Fruit fly (Drosophila melanogaster) whole organism, embryonic: ENCODE measurements around the gene BtbVII.

ENCODE experiments used
- Asciz ChIP-seq: fragments of 200-800 bp; sonication (Bioruptor generic); optimal IDR thresholded peaks from 2 replicates; lab custom pipeline; 2017; ENCODE audit warnings: missing biosample characterization, mild to moderate bottlenecking, missing genetic modification characterization, missing genetic modification reagents
- B-H1 ChIP-seq: fragments of 200-800 bp; sonication (Bioruptor generic); IDR thresholded peaks from 3 replicates; pipeline ENCODE4 v1.3.6; 2022; ENCODE audit warnings: missing biosample characterization, missing genetic modification characterization
- B-H2 ChIP-seq: fragments of 200-800 bp; sonication (Bioruptor generic); optimal IDR thresholded peaks from 2 replicates; lab custom pipeline; 2018; ENCODE audit warnings: missing biosample characterization, mild to moderate bottlenecking, missing genetic modification characterization
- CG10431 ChIP-seq: fragments of 200-800 bp; sonication (Bioruptor generic); optimal IDR thresholded peaks from 3 replicates; lab custom pipeline; 2018; ENCODE audit warnings: missing biosample characterization, mild to moderate bottlenecking, missing genetic modification characterization
- CG11560 ChIP-seq: fragments of 200-800 bp; sonication (Bioruptor generic); IDR thresholded peaks from 3 replicates; pipeline ENCODE4 v1.3.6; 2022; ENCODE audit warnings: missing biosample characterization, missing genetic modification characterization
- CG12942 ChIP-seq: fragments of 200-800 bp; sonication (Bioruptor generic); optimal IDR thresholded peaks from 3 replicates; lab custom pipeline; 2016; ENCODE audit warnings: missing biosample characterization, missing genetic modification characterization
- CG13296 ChIP-seq: fragments of 200-800 bp; sonication (Bioruptor generic); optimal IDR thresholded peaks from 3 replicates; lab custom pipeline; 2018; ENCODE audit warnings: missing biosample characterization, mild to moderate bottlenecking, missing genetic modification characterization
- CG14014 ChIP-seq: fragments of 200-800 bp; sonication (Bioruptor generic); IDR thresholded peaks from 2 replicates; pipeline ENCODE4 v1.3.6; 2022; ENCODE audit warnings: missing biosample characterization, missing genetic modification characterization
- CG16863 ChIP-seq: fragments of 200-800 bp; sonication (Bioruptor generic); optimal IDR thresholded peaks from 3 replicates; lab custom pipeline; 2016; ENCODE audit warnings: missing biosample characterization, missing genetic modification characterization
- CG17912 ChIP-seq: fragments of 200-800 bp; sonication (Bioruptor generic); optimal IDR thresholded peaks from 2 replicates; lab custom pipeline; 2018; ENCODE audit warnings: missing biosample characterization, mild to moderate bottlenecking, missing genetic modification characterization
- CG18011 ChIP-seq: fragments of 200-800 bp; sonication (Bioruptor generic); optimal IDR thresholded peaks from 2 replicates; lab custom pipeline; 2017; ENCODE audit warnings: missing biosample characterization, missing genetic modification characterization, mild to moderate bottlenecking, moderate library complexity, missing genotype
- CG32772 ChIP-seq: fragments of 200-800 bp; sonication (Bioruptor generic); IDR thresholded peaks from 2 replicates; pipeline ENCODE4 v1.3.6; 2022; ENCODE audit warnings: missing biosample characterization, missing genetic modification characterization
- CG33557 ChIP-seq: fragments of 200-800 bp; sonication (Bioruptor generic); optimal IDR thresholded peaks from 2 replicates; lab custom pipeline; 2019; ENCODE audit warnings: missing biosample characterization, mild to moderate bottlenecking, missing genetic modification characterization, moderate library complexity
- CG8478 ChIP-seq: fragments of >200 bp; optimal IDR thresholded peaks from 2 replicates; lab custom pipeline; 2018
- CG9215 ChIP-seq: fragments of 200-800 bp; sonication (Bioruptor generic); IDR thresholded peaks from 2 replicates; pipeline ENCODE4 v1.3.6; 2022; ENCODE audit warnings: missing biosample characterization, missing genetic modification characterization
- E2f1 ChIP-seq: fragments of 200-800 bp; sonication (Bioruptor generic); IDR thresholded peaks from 2 replicates; pipeline ENCODE4 v1.3.6; 2022; ENCODE audit warnings: missing biosample characterization, missing genetic modification characterization
- Eip74EF ChIP-seq, 2 experiments: fragments of 200-800 bp in 1 of 2; fragments of >200 bp in 1 of 2; sonication (Bioruptor generic) in 1 of 2; optimal IDR thresholded peaks; 2 replicates each; lab custom pipeline; 2017 to 2019; ENCODE audit warnings: missing biosample characterization in 2 of 2, missing genetic modification characterization in 2 of 2, mild to moderate bottlenecking in 1 of 2, moderate library complexity in 1 of 2
- Fer3 ChIP-seq: fragments of 200-800 bp; sonication (Bioruptor generic); optimal IDR thresholded peaks from 2 replicates; lab custom pipeline; 2018; ENCODE audit warnings: missing biosample characterization, mild to moderate bottlenecking, missing genetic modification characterization, moderate library complexity
- H2.0 ChIP-seq: fragments of 200-800 bp; sonication (Bioruptor generic); IDR thresholded peaks from 2 replicates; pipeline ENCODE4 v1.3.6; 2022; ENCODE audit warnings: missing biosample characterization, missing genetic modification characterization
- HLH3B ChIP-seq: fragments of 200-800 bp; sonication (Bioruptor generic); IDR thresholded peaks from 2 replicates; pipeline ENCODE4 v1.3.6; 2022; ENCODE audit warnings: missing biosample characterization, missing genetic modification characterization
- Hey ChIP-seq: fragments of 200-800 bp; sonication (Bioruptor generic); optimal IDR thresholded peaks from 3 replicates; lab custom pipeline; 2018; ENCODE audit warnings: missing biosample characterization, mild to moderate bottlenecking, missing genetic modification characterization
- Kr ChIP-seq: fragments of 200-800 bp; sonication (Bioruptor generic); optimal IDR thresholded peaks from 2 replicates; lab custom pipeline; 2017; ENCODE audit warnings: missing biosample characterization, mild to moderate bottlenecking, missing genetic modification characterization
- Lhr ChIP-seq: fragments of 200-800 bp; sonication (Bioruptor generic); optimal IDR thresholded peaks from 3 replicates; lab custom pipeline; 2017; ENCODE audit warnings: mild to moderate bottlenecking, missing biosample characterization, missing genetic modification reagents, missing genetic modification characterization
- Med ChIP-seq: fragments of 200-800 bp; sonication (Bioruptor generic); peaks from one replicate; lab custom pipeline; 2016; ENCODE audit warnings: missing biosample characterization, missing genetic modification characterization, mild to moderate bottlenecking, inconsistent platforms, moderate library complexity
- Mrtf ChIP-seq: fragments of 200-800 bp; sonication (Bioruptor generic); IDR thresholded peaks from 3 replicates; pipeline ENCODE4 v1.3.6; 2022; ENCODE audit warnings: missing biosample characterization, missing genetic modification characterization
- Myb ChIP-seq: fragments of 200-800 bp; sonication (Bioruptor generic); optimal IDR thresholded peaks from 2 replicates; lab custom pipeline; 2016; ENCODE audit warnings: missing biosample characterization, missing genetic modification characterization
- NK7.1 ChIP-seq: fragments of 200-800 bp; sonication (Bioruptor generic); optimal IDR thresholded peaks from 3 replicates; lab custom pipeline; 2016; ENCODE audit warnings: missing biosample characterization, missing genetic modification characterization
- Taf1 ChIP-seq: fragments of 200-800 bp; sonication (Bioruptor generic); IDR thresholded peaks from 2 replicates; pipeline ENCODE4 v1.3.6; 2022; ENCODE audit warnings: missing biosample characterization, missing genetic modification characterization
- aop ChIP-seq: fragments of 200-800 bp; sonication (Bioruptor generic); IDR thresholded peaks from 2 replicates; pipeline ENCODE4 v1.3.6; 2022; ENCODE audit warnings: missing biosample characterization, missing genetic modification characterization
- ash1 ChIP-seq: fragments of 200-800 bp; sonication (Bioruptor generic); optimal IDR thresholded peaks from 2 replicates; lab custom pipeline; 2018; ENCODE audit warnings: missing biosample characterization, mild to moderate bottlenecking, missing genetic modification characterization
- az2 ChIP-seq: fragments of 200-800 bp; sonication (Bioruptor generic); optimal IDR thresholded peaks from 3 replicates; lab custom pipeline; 2016; ENCODE audit warnings: missing biosample characterization, missing genetic modification characterization
- bbx ChIP-seq: fragments of 200-800 bp; sonication (Bioruptor generic); IDR thresholded peaks from 2 replicates; pipeline ENCODE4 v1.3.6; 2022; ENCODE audit warnings: missing biosample characterization, missing genetic modification characterization; ENCODE audit not compliant: partially characterized antibody
- br ChIP-seq: fragments of >200 bp; optimal IDR thresholded peaks from 2 replicates; lab custom pipeline; 2017
- bsh ChIP-seq, 2 experiments: fragments of 200-800 bp; sonication (Bioruptor generic); optimal IDR thresholded peaks; 2 replicates each; lab custom pipeline; 2017 to 2018; ENCODE audit warnings: mild to moderate bottlenecking in 2 of 2, missing biosample characterization in 2 of 2, missing genetic modification characterization in 2 of 2, moderate library complexity in 1 of 2
- croc ChIP-seq: fragments of 200-800 bp; sonication (Bioruptor generic); conservative IDR thresholded peaks from 3 replicates; pipeline ENCODE4 v1.3.6; 2022; ENCODE audit warnings: missing biosample characterization, missing genetic modification characterization
- cwo ChIP-seq: fragments of 200-800 bp; sonication (Bioruptor generic); optimal IDR thresholded peaks from 3 replicates; lab custom pipeline; 2017; ENCODE audit warnings: missing biosample characterization, missing genetic modification characterization, mild to moderate bottlenecking, moderate library complexity, missing genetic modification reagents
- grau ChIP-seq: fragments of 200-800 bp; optimal IDR thresholded peaks from 3 replicates; lab custom pipeline; 2019; ENCODE audit warnings: missing biosample characterization, mild to moderate bottlenecking, missing genetic modification characterization, moderate library complexity
- grn ChIP-seq: fragments of 200-800 bp; sonication (Bioruptor generic); optimal IDR thresholded peaks from 3 replicates; lab custom pipeline; 2017; ENCODE audit warnings: missing biosample characterization, missing genetic modification characterization
- kah ChIP-seq: fragments of 200-800 bp; sonication (Bioruptor generic); optimal IDR thresholded peaks from 2 replicates; lab custom pipeline; 2018; ENCODE audit warnings: missing biosample characterization, mild to moderate bottlenecking, missing genetic modification characterization
- lbe ChIP-seq: fragments of 200-800 bp; sonication (Bioruptor generic); optimal IDR thresholded peaks from 2 replicates; lab custom pipeline; 2016; ENCODE audit warnings: missing biosample characterization, mild to moderate bottlenecking, missing genetic modification characterization
- nerfin-1 ChIP-seq: fragments of 200-800 bp; sonication (Bioruptor generic); optimal IDR thresholded peaks from 3 replicates; lab custom pipeline; 2019; ENCODE audit warnings: missing biosample characterization, mild to moderate bottlenecking, missing genetic modification characterization, moderate library complexity
- nom ChIP-seq: fragments of 200-800 bp; sonication (Bioruptor generic); optimal IDR thresholded peaks from 2 replicates; lab custom pipeline; 2017; ENCODE audit warnings: missing biosample characterization, missing genetic modification characterization, mild to moderate bottlenecking, moderate library complexity, missing genetic modification reagents
- org-1 ChIP-seq: fragments of 200-800 bp; sonication (Bioruptor generic); optimal IDR thresholded peaks from 2 replicates; lab custom pipeline; 2017; ENCODE audit warnings: missing biosample characterization, missing genetic modification characterization
- pb ChIP-seq: fragments of 200-800 bp; sonication (Bioruptor generic); optimal IDR thresholded peaks from 3 replicates; lab custom pipeline; 2016; ENCODE audit warnings: missing biosample characterization, missing genetic modification characterization
- repo ChIP-seq: fragments of 200-800 bp; sonication (Bioruptor generic); optimal IDR thresholded peaks from 2 replicates; lab custom pipeline; 2016; ENCODE audit warnings: missing biosample characterization, missing genetic modification characterization
- sens ChIP-seq: fragments of 200-800 bp; sonication (Bioruptor generic); peaks from one replicate; lab custom pipeline; 2016; ENCODE audit warnings: missing biosample characterization, missing genetic modification characterization
- sens-2 ChIP-seq: fragments of 200-800 bp; sonication (Bioruptor generic); IDR thresholded peaks from 2 replicates; pipeline ENCODE4 v1.3.6; 2022; ENCODE audit warnings: missing biosample characterization, missing genetic modification characterization
- shn ChIP-seq: fragments of 200-800 bp; sonication (Bioruptor generic); optimal IDR thresholded peaks from 3 replicates; lab custom pipeline; 2016; ENCODE audit warnings: missing biosample characterization, missing genetic modification characterization
- so ChIP-seq: fragments of 200-800 bp; sonication (Bioruptor generic); IDR thresholded peaks from 3 replicates; pipeline ENCODE4 v1.3.6; 2022; ENCODE audit warnings: missing biosample characterization, missing genetic modification characterization
- sug ChIP-seq: fragments of 200-800 bp; optimal IDR thresholded peaks from 2 replicates; lab custom pipeline; 2019; ENCODE audit warnings: missing biosample characterization, mild to moderate bottlenecking, missing genetic modification characterization, moderate library complexity
- vnd ChIP-seq: fragments of 200-800 bp; sonication (Bioruptor generic); IDR thresholded peaks from 3 replicates; pipeline ENCODE4 v1.3.6; 2022; ENCODE audit warnings: missing biosample characterization, missing genetic modification characterization; ENCODE audit not compliant: partially characterized antibody
- zen ChIP-seq: fragments of 200-800 bp; sonication (Bioruptor generic); optimal IDR thresholded peaks from 3 replicates; lab custom pipeline; 2018; ENCODE audit warnings: missing biosample characterization, mild to moderate bottlenecking, missing genetic modification characterization, moderate library complexity

BtbVII gene

dm6 chr3L:3194059-3194458 lies 45.6 kb downstream of the BtbVII start (continued):
- TF ChIP-seq Hey (tag; lab: Kevin White, UChicago) (no peak), shn (no peak), bsh (GFP tag; optimal IDR thresholded peaks at IDR 0.05; lab: Kevin White, UChicago) (peak; percentile 96 to 97), B-H2 (GFP tag; lab: Kevin White, UChicago) (peak; percentile 58), nom (peak; percentile 62), H2.0 (GFP tag; lab: Robert Waterston, UW) (peak; percentile 90), org-1 (GFP tag; lab: Kevin White, UChicago) (peak; percentile 87), E2f1 (GFP tag; lab: Robert Waterston, UW) (peak; percentile 94), Asciz (GFP tag; lab: Kevin White, UChicago) (peak; percentile 94), br (lab: Kevin White, UChicago) (no peak), CG32772 (GFP tag; lab: Robert Waterston, UW) (peak; percentile 93), az2 (GFP tag; lab: Kevin White, UChicago) (peak; percentile 91), nerfin-1 (peak; percentile 82), Myb (GFP tag; lab: Kevin White, UChicago) (peak; percentile 32), CG11560 (tag; lab: Robert Waterston, UW) (peak; percentile 68; the same call in 2 of the 3 replicates), vnd (GFP tag; lab: Robert Waterston, UW) (no peak), grn (GFP tag; lab: Kevin White, UChicago) (peak; percentile 20), cwo (GFP tag; lab: Kevin White, UChicago) (peak; percentile 89), CG12942 (GFP tag; lab: Kevin White, UChicago) (peak; percentile 80), CG13296 (GFP tag; lab: Kevin White, UChicago) (peak; percentile 92), CG8478 (lab: Kevin White, UChicago) (no peak), ash1 (GFP tag; lab: Kevin White, UChicago) (peak; percentile 63), croc (GFP tag; lab: Robert Waterston, UW) (peak; percentile 88), sens-2 (peak; percentile 92), Lhr (GFP tag; lab: Kevin White, UChicago) (peak; percentile 78), repo (GFP tag; lab: Kevin White, UChicago) (peak; percentile 48), CG17912 (GFP tag; lab: Kevin White, UChicago) (no peak), CG16863 (GFP tag; lab: Kevin White, UChicago) (peak; percentile 66), zen (peak; percentile 97), CG18011 (GFP tag; lab: Kevin White, UChicago) (peak; percentile 70), so (GFP tag; lab: Robert Waterston, UW) (peak; percentile 93), Kr (no peak), Med (peak; percentile 91), sens (peak; percentile 96), sug (peak; percentile 75), Mrtf (GFP tag; lab: Robert Waterston, UW) (peak; percentile 86), grau (tag; lab: Kevin White, UChicago) (peak; percentile 91), Taf1 (peak; percentile 77), lbe (GFP tag; lab: Kevin White, UChicago) (peak; percentile 94), CG9215 (GFP tag; lab: Robert Waterston, UW) (peak; percentile 78), kah (GFP tag; lab: Kevin White, UChicago) (peak; percentile 88), bbx (GFP tag; lab: Robert Waterston, UW) (no peak), CG14014 (GFP tag; lab: Robert Waterston, UW) (peak; percentile 94), Eip74EF (GFP tag; optimal IDR thresholded peaks at IDR 0.05; lab: Kevin White, UChicago) (peak in 1 of 2 experiments; percentile 91), HLH3B (GFP tag; lab: Robert Waterston, UW) (peak; percentile 95), B-H1 (GFP tag; lab: Robert Waterston, UW) (peak; percentile 93), NK7.1 (GFP tag; lab: Kevin White, UChicago) (peak; percentile 46), Fer3 (tag; lab: Kevin White, UChicago) (peak; percentile 96), CG10431 (GFP tag; lab: Kevin White, UChicago) (peak; percentile 71), pb (GFP tag; lab: Kevin White, UChicago) (no peak), CG33557 (GFP tag; lab: Kevin White, UChicago) (peak; percentile 79), aop (GFP tag; lab: Robert Waterston, UW) (peak; percentile 59; the same call in 1 of the 2 replicates)
